Worm (Caenorhabditis elegans): Measurements from ENCODE around the gene W06D12.6.

- TF ChIP-seq unc-86 (tag; optimal IDR thresholded peaks at IDR 0.05) = no peak
- TF ChIP-seq ceh-14 (tag; optimal IDR thresholded peaks at IDR 0.05) = no peak
- TF ChIP-seq nhr-11 (tag; optimal IDR thresholded peaks at IDR 0.05) = no peak
- no peak for TF ChIP-seq pha-4 (tag; optimal IDR thresholded peaks at IDR 0.05)
- TF ChIP-seq ceh-30 (tag; optimal IDR thresholded peaks at IDR 0.05) = no peak
- TF ChIP-seq pqm-1 (tag; optimal IDR thresholded peaks at IDR 0.05) = no peak
- TF ChIP-seq sox-4 (tag; optimal IDR thresholded peaks at IDR 0.05) = no peak
- TF ChIP-seq hlh-13 (GFP tag; optimal IDR thresholded peaks at IDR 0.05) = no peak
- TF ChIP-seq fax-1 (tag; optimal IDR thresholded peaks at IDR 0.05) = no peak
- no peak for TF ChIP-seq ahr-1 (tag; optimal IDR thresholded peaks at IDR 0.05)
- TF ChIP-seq fkh-6 (tag; optimal IDR thresholded peaks at IDR 0.05) = no peak
Measured at ce11 chrV:17684857-17685256, 21.1 kb upstream of the W06D12.6 start, which contains the start of the genes F59A1.16 and F59A1.6.

All from whole organism, late embryonic.